Fruit fly (Drosophila melanogaster) whole organism, embryonic: ENCODE measurements around the gene CG46460.

Experiments
- ATbp ChIP-seq: fragments of 200-800 bp; sonication (Bioruptor generic); optimal IDR thresholded peaks from 2 replicates; lab custom pipeline; 2017; ENCODE audit warnings: missing biosample characterization, mild to moderate bottlenecking, missing genetic modification characterization, missing genetic modification reagents
- Adf1 ChIP-seq: fragments of 200-800 bp; sonication (Bioruptor generic); IDR thresholded peaks from 2 replicates; pipeline ENCODE4 v1.3.6; 2022; ENCODE audit warnings: missing biosample characterization, missing genetic modification characterization
- CG10366 ChIP-seq: fragments of 200-800 bp; sonication (Bioruptor generic); IDR thresholded peaks from 2 replicates; pipeline ENCODE4 v1.3.6; 2022; ENCODE audit warnings: missing biosample characterization, missing genetic modification characterization
- CG10979 ChIP-seq: fragments of 200-800 bp; sonication (Bioruptor generic); optimal IDR thresholded peaks from 2 replicates; lab custom pipeline; 2018; ENCODE audit warnings: missing biosample characterization, mild to moderate bottlenecking, missing genetic modification characterization, moderate library complexity
- CG11504 ChIP-seq: fragments of 200-800 bp; sonication (Bioruptor generic); optimal IDR thresholded peaks from 3 replicates; lab custom pipeline; 2019; ENCODE audit warnings: missing biosample characterization, mild to moderate bottlenecking, missing genetic modification characterization, moderate library complexity
- CG12236 ChIP-seq: fragments of 200-800 bp; sonication (Bioruptor generic); optimal IDR thresholded peaks from 2 replicates; lab custom pipeline; 2016; ENCODE audit warnings: missing biosample characterization, missing genetic modification characterization
- CG12942 ChIP-seq: fragments of 200-800 bp; sonication (Bioruptor generic); optimal IDR thresholded peaks from 3 replicates; lab custom pipeline; 2016; ENCODE audit warnings: missing biosample characterization, missing genetic modification characterization
- CG13424 ChIP-seq: fragments of 200-800 bp; sonication (Bioruptor generic); optimal IDR thresholded peaks from 2 replicates; lab custom pipeline; 2019; ENCODE audit warnings: missing biosample characterization, mild to moderate bottlenecking, missing genetic modification characterization, moderate library complexity
- CG14860 ChIP-seq: fragments of 200-800 bp; sonication (Bioruptor generic); IDR thresholded peaks from 3 replicates; pipeline ENCODE4 v1.3.6; 2022; ENCODE audit warnings: missing biosample characterization, missing genetic modification characterization; ENCODE audit not compliant: partially characterized antibody
- CG1529 ChIP-seq: fragments of 200-800 bp; sonication (Bioruptor generic); optimal IDR thresholded peaks from 3 replicates; lab custom pipeline; 2018; ENCODE audit warnings: missing biosample characterization, missing genetic modification characterization
- CG17385 ChIP-seq: fragments of 200-800 bp; sonication (Bioruptor generic); optimal IDR thresholded peaks from 3 replicates; lab custom pipeline; 2018; ENCODE audit warnings: missing biosample characterization, mild to moderate bottlenecking, missing genetic modification characterization
- CG17568 ChIP-seq: fragments of 200-800 bp; sonication (Bioruptor generic); optimal IDR thresholded peaks from 2 replicates; lab custom pipeline; 2018; ENCODE audit warnings: missing biosample characterization, mild to moderate bottlenecking, missing genetic modification characterization, moderate library complexity
- CG2120 ChIP-seq: fragments of 200-800 bp; sonication (Bioruptor generic); optimal IDR thresholded peaks from 3 replicates; lab custom pipeline; 2016; ENCODE audit warnings: missing biosample characterization, missing genetic modification characterization
- CG3065 ChIP-seq: fragments of 200-800 bp; sonication (Bioruptor generic); optimal IDR thresholded peaks from 2 replicates; lab custom pipeline; 2016; ENCODE audit warnings: missing biosample characterization, missing genetic modification characterization
- CG34224 ChIP-seq: fragments of 200-800 bp; sonication (Bioruptor generic); IDR thresholded peaks from 3 replicates; pipeline ENCODE4 v1.3.6; 2022; ENCODE audit warnings: missing biosample characterization, missing genetic modification characterization; ENCODE audit not compliant: partially characterized antibody
- CG3726 ChIP-seq: fragments of 200-800 bp; sonication (Bioruptor generic); IDR thresholded peaks from 3 replicates; pipeline ENCODE4, ENCODE4 v1.3.6; 2022; ENCODE audit warnings: missing biosample characterization, missing genetic modification characterization
- CG43689 ChIP-seq: fragments of 200-800 bp; sonication (Bioruptor generic); IDR thresholded peaks from 2 replicates; pipeline ENCODE4 v1.3.6; 2022; ENCODE audit warnings: missing biosample characterization, missing genetic modification characterization
- CG4820 ChIP-seq: fragments of 200-800 bp; sonication (Bioruptor generic); optimal IDR thresholded peaks from 3 replicates; lab custom pipeline; 2016; ENCODE audit warnings: missing biosample characterization, missing genetic modification characterization
- CG6689 ChIP-seq: fragments of 200-800 bp; sonication (Bioruptor generic); IDR thresholded peaks from 2 replicates; pipeline ENCODE4 v1.3.6; 2022; ENCODE audit warnings: missing biosample characterization, missing genetic modification characterization
- CG6854 ChIP-seq: fragments of 200-800 bp; sonication (Bioruptor generic); optimal IDR thresholded peaks from 3 replicates; lab custom pipeline; 2017; ENCODE audit warnings: missing biosample characterization, mild to moderate bottlenecking, missing genetic modification characterization
- Dfd ChIP-seq, 2 experiments: fragments of >200 bp; optimal IDR thresholded peaks; 2 replicates each; lab custom pipeline; 2017; ENCODE audit warnings: missing biosample characterization in 2 of 2, missing genetic modification characterization in 2 of 2
- Dip3 ChIP-seq: fragments of 200-800 bp; sonication (Bioruptor generic); optimal IDR thresholded peaks from 3 replicates; lab custom pipeline; 2016; ENCODE audit warnings: missing biosample characterization, missing genetic modification characterization
- Dp ChIP-seq: fragments of 200-800 bp; sonication (Bioruptor generic); optimal IDR thresholded peaks from 2 replicates; lab custom pipeline; 2018; ENCODE audit warnings: missing biosample characterization, mild to moderate bottlenecking, missing genetic modification characterization, moderate library complexity
- Fer1 ChIP-seq: fragments of 200-800 bp; sonication (Bioruptor generic); optimal IDR thresholded peaks from 2 replicates; lab custom pipeline; 2017; ENCODE audit warnings: missing biosample characterization, mild to moderate bottlenecking, missing genetic modification characterization
- Fer3 ChIP-seq: fragments of 200-800 bp; sonication (Bioruptor generic); optimal IDR thresholded peaks from 2 replicates; lab custom pipeline; 2018; ENCODE audit warnings: missing biosample characterization, mild to moderate bottlenecking, missing genetic modification characterization, moderate library complexity
- Gug ChIP-seq: fragments of 200-800 bp; sonication (Bioruptor generic); IDR thresholded peaks from 4 replicates; pipeline ENCODE4 v1.3.6; 2022; ENCODE audit warnings: missing biosample characterization, missing genetic modification characterization
- Hey ChIP-seq: fragments of 200-800 bp; sonication (Bioruptor generic); optimal IDR thresholded peaks from 3 replicates; lab custom pipeline; 2018; ENCODE audit warnings: missing biosample characterization, mild to moderate bottlenecking, missing genetic modification characterization
- Hmr ChIP-seq: fragments of 200-800 bp; sonication (Bioruptor generic); optimal IDR thresholded peaks from 3 replicates; lab custom pipeline; 2017; ENCODE audit warnings: mild to moderate bottlenecking, missing biosample characterization, missing genetic modification reagents, missing genetic modification characterization
- Mes4 ChIP-seq: fragments of 200-800 bp; sonication (Bioruptor generic); optimal IDR thresholded peaks from 2 replicates; lab custom pipeline; 2016; ENCODE audit warnings: missing biosample characterization, missing genetic modification characterization
- Mrtf ChIP-seq: fragments of 200-800 bp; sonication (Bioruptor generic); IDR thresholded peaks from 3 replicates; pipeline ENCODE4 v1.3.6; 2022; ENCODE audit warnings: missing biosample characterization, missing genetic modification characterization
- Ravus ChIP-seq: fragments of 200-800 bp; sonication (Bioruptor generic); IDR thresholded peaks from 2 replicates; pipeline ENCODE4 v1.3.6; 2022; ENCODE audit warnings: missing biosample characterization, missing genetic modification characterization
- ab ChIP-seq: fragments of 200-800 bp; sonication (Bioruptor generic); optimal IDR thresholded peaks from 2 replicates; lab custom pipeline; 2016; ENCODE audit warnings: missing biosample characterization, missing genetic modification characterization
- bsh ChIP-seq, 2 experiments: fragments of 200-800 bp; sonication (Bioruptor generic); optimal IDR thresholded peaks; 2 replicates each; lab custom pipeline; 2017 to 2018; ENCODE audit warnings: mild to moderate bottlenecking in 2 of 2, missing biosample characterization in 2 of 2, missing genetic modification characterization in 2 of 2, moderate library complexity in 1 of 2
- caup ChIP-seq: fragments of 200-800 bp; sonication (Bioruptor generic); optimal IDR thresholded peaks from 3 replicates; lab custom pipeline; 2017; ENCODE audit warnings: missing biosample characterization, mild to moderate bottlenecking, missing genetic modification characterization, moderate library complexity; ENCODE audit not compliant: severe bottlenecking
- fd96Cb ChIP-seq: fragments of 200-800 bp; sonication (Bioruptor generic); optimal IDR thresholded peaks from 2 replicates; lab custom pipeline; 2018; ENCODE audit warnings: missing biosample characterization, mild to moderate bottlenecking, missing genetic modification characterization, moderate library complexity
- gce ChIP-seq: fragments of 200-800 bp; sonication (Bioruptor generic); IDR thresholded peaks from 3 replicates; pipeline ENCODE4 v1.3.6; 2022; ENCODE audit warnings: missing biosample characterization, missing genetic modification characterization
- gsb-n ChIP-seq: fragments of 200-800 bp; sonication (Bioruptor generic); optimal IDR thresholded peaks from 3 replicates; lab custom pipeline; 2018; ENCODE audit warnings: missing biosample characterization, mild to moderate bottlenecking, missing genetic modification characterization
- hbn ChIP-seq: fragments of 200-800 bp; sonication (Bioruptor generic); IDR thresholded peaks from 2 replicates; pipeline ENCODE4 v1.3.6; 2022; ENCODE audit warnings: missing biosample characterization, missing genetic modification characterization; ENCODE audit not compliant: partially characterized antibody
- hth ChIP-seq: fragments of >200 bp; optimal IDR thresholded peaks from 2 replicates; lab custom pipeline; 2017; ENCODE audit warnings: inconsistent platforms
- inv ChIP-seq: fragments of 200-800 bp; sonication (Bioruptor generic); IDR thresholded peaks from 2 replicates; pipeline ENCODE4 v1.3.6; 2022; ENCODE audit warnings: missing biosample characterization, missing genetic modification characterization; ENCODE audit not compliant: partially characterized antibody
- kay ChIP-seq: fragments of 200-800 bp; sonication (Bioruptor generic); optimal IDR thresholded peaks from 2 replicates; lab custom pipeline; 2016; ENCODE audit warnings: missing biosample characterization, missing genetic modification characterization
- maf-S ChIP-seq: fragments of 200-800 bp; sonication (Bioruptor generic); optimal IDR thresholded peaks from 2 replicates; lab custom pipeline; 2016; ENCODE audit warnings: missing biosample characterization, missing genetic modification characterization
- p53 ChIP-seq: fragments of 200-800 bp; sonication (Bioruptor generic); optimal IDR thresholded peaks from 2 replicates; lab custom pipeline; 2016; ENCODE audit warnings: missing biosample characterization, missing genetic modification characterization
- pros ChIP-seq: fragments of 200-800 bp; sonication (Bioruptor generic); optimal IDR thresholded peaks from 3 replicates; lab custom pipeline; 2019; ENCODE audit warnings: missing biosample characterization, mild to moderate bottlenecking, missing genetic modification characterization, moderate library complexity
- rib ChIP-seq: fragments of 200-800 bp; sonication (Bioruptor generic); IDR thresholded peaks from 2 replicates; pipeline ENCODE4 v1.3.6; 2022; ENCODE audit warnings: missing biosample characterization, missing genetic modification characterization
- sc ChIP-seq, 3 experiments: fragments of >200 bp in 2 of 3; fragments of 200-800 bp in 1 of 3; sonication (Bioruptor generic) in 1 of 3; optimal IDR thresholded peaks; 2 replicates in 2 of 3; 3 replicates in 1 of 3; lab custom pipeline; 2017; ENCODE audit warnings: mild to moderate bottlenecking in 1 of 3, missing biosample characterization in 1 of 3, missing genetic modification characterization in 1 of 3, missing genetic modification reagents in 1 of 3
- sens-2 ChIP-seq: fragments of 200-800 bp; sonication (Bioruptor generic); IDR thresholded peaks from 2 replicates; pipeline ENCODE4 v1.3.6; 2022; ENCODE audit warnings: missing biosample characterization, missing genetic modification characterization
- seq ChIP-seq: fragments of 200-800 bp; sonication (Bioruptor generic); IDR thresholded peaks from 2 replicates; pipeline ENCODE4 v1.3.6; 2022; ENCODE audit warnings: missing biosample characterization, missing genetic modification characterization
- usp ChIP-seq: fragments of >200 bp; optimal IDR thresholded peaks from 2 replicates; lab custom pipeline; 2017; ENCODE audit warnings: missing biosample characterization, missing genetic modification characterization
- vvl ChIP-seq: fragments of 200-800 bp; sonication (Bioruptor generic); IDR thresholded peaks from 2 replicates; pipeline ENCODE4 v1.3.6; 2022; ENCODE audit warnings: missing biosample characterization, missing genetic modification characterization

Gene CG46460

dm6 chr3L:4254301-4254834 lies 27.3 kb upstream of the CG46460 start, which contains the start of the genes ago and CG1265 (continued):
- TF ChIP-seq Dp (GFP tag; lab: Kevin White, UChicago), result peak; percentile 55
- no peak for TF ChIP-seq sc (optimal IDR thresholded peaks at IDR 0.05; lab: Kevin White, UChicago)
- no peak for TF ChIP-seq sc (GFP tag; optimal IDR thresholded peaks at IDR 0.05; lab: Kevin White, UChicago)
- TF ChIP-seq vvl (GFP tag; lab: Robert Waterston, UW), result peak; percentile 34; the same call in 1 of the 2 replicates
- TF ChIP-seq Fer1, result peak; percentile 28
- TF ChIP-seq Mes4 (GFP tag; lab: Kevin White, UChicago), result no peak
- peak; percentile 55 for TF ChIP-seq Hmr (GFP tag; lab: Kevin White, UChicago)
- TF ChIP-seq ATbp, result no peak
- no peak for TF ChIP-seq CG1529 (GFP tag; lab: Kevin White, UChicago)
- no peak for TF ChIP-seq CG12942
- no peak for TF ChIP-seq CG3065
- TF ChIP-seq CG17385 (GFP tag; lab: Kevin White, UChicago), result peak; percentile 35
- TF ChIP-seq Dip3, result no peak
- no peak for TF ChIP-seq bsh (GFP tag; optimal IDR thresholded peaks at IDR 0.05; lab: Kevin White, UChicago)
- no peak for TF ChIP-seq Adf1 (GFP tag; lab: Robert Waterston, UW)
- TF ChIP-seq CG43689 (GFP tag; lab: Robert Waterston, UW), result no peak
- no peak for TF ChIP-seq usp
- TF ChIP-seq rib (GFP tag; lab: Robert Waterston, UW), result no peak
- TF ChIP-seq Gug (GFP tag; lab: Robert Waterston, UW), result peak; percentile 55; the same call in 2 of the 4 replicates
- peak; percentile 9; the same call in 1 of the 2 replicates for TF ChIP-seq CG10366 (GFP tag; lab: Robert Waterston, UW)
- no peak for TF ChIP-seq kay
- no peak for TF ChIP-seq CG4820 (GFP tag; lab: Kevin White, UChicago)
- TF ChIP-seq caup (GFP tag; lab: Kevin White, UChicago), result peak; percentile 10
- no peak for TF ChIP-seq maf-S (GFP tag; lab: Kevin White, UChicago)
- peak; percentile 52 for TF ChIP-seq CG2120 (GFP tag; lab: Kevin White, UChicago)
- TF ChIP-seq p53 (GFP tag; lab: Kevin White, UChicago), result no peak
- no peak for TF ChIP-seq gce
- peak; percentile 38; the same call in 1 of the 2 replicates for TF ChIP-seq CG6689 (GFP tag; lab: Robert Waterston, UW)
- no peak for TF ChIP-seq CG6854 (GFP tag; lab: Kevin White, UChicago)
- TF ChIP-seq inv (GFP tag; lab: Robert Waterston, UW), result no peak
- peak; percentile 57 for TF ChIP-seq CG13424 (tag; lab: Kevin White, UChicago)
- no peak for TF ChIP-seq pros (GFP tag; lab: Kevin White, UChicago)
- no peak for TF ChIP-seq seq
- no peak for TF ChIP-seq hbn (GFP tag; lab: Robert Waterston, UW)
- no peak for TF ChIP-seq Fer3 (tag; lab: Kevin White, UChicago)
- no peak for TF ChIP-seq gsb-n (tag; lab: Kevin White, UChicago)
- no peak for TF ChIP-seq Dfd (GFP tag; optimal IDR thresholded peaks at IDR 0.05; lab: Kevin White, UChicago)
- peak; percentile 21 for TF ChIP-seq fd96Cb (tag; lab: Kevin White, UChicago)
- TF ChIP-seq Mrtf, result no peak
- TF ChIP-seq Hey (tag; lab: Kevin White, UChicago), result no peak
- no peak for TF ChIP-seq CG10979
- TF ChIP-seq CG11504 (tag; lab: Kevin White, UChicago), result no peak
- TF ChIP-seq ab (GFP tag; lab: Kevin White, UChicago), result peak; percentile 14
- no peak for TF ChIP-seq CG34224 (GFP tag; lab: Robert Waterston, UW)
- no peak for TF ChIP-seq CG12236 (GFP tag; lab: Kevin White, UChicago)
- TF ChIP-seq CG14860 (GFP tag; lab: Robert Waterston, UW), result 0 out of 3 replicates have a peak, but pooled peaks have one; percentile 4
- peak; percentile 31; the same call in 1 of the 2 replicates for TF ChIP-seq sens-2 (GFP tag; lab: Robert Waterston, UW)
- no peak for TF ChIP-seq CG3726
- TF ChIP-seq CG17568 (GFP tag; lab: Kevin White, UChicago), result no peak
- TF ChIP-seq hth, result no peak
- TF ChIP-seq Ravus (GFP tag; lab: Robert Waterston, UW), result no peak
